Worm (Caenorhabditis elegans) whole organism, L4 larva: Measurements from ENCODE around the gene Y75D11A.3.

Source experiments
- F44E2.7 ChIP-seq: fragments of 200-800 bp; sonication (Bioruptor generic); IDR thresholded peaks from 2 replicates; pipeline ENCODE4 v2.1.2; 2022; ENCODE audit warnings: missing genetic modification characterization, missing compliant biosample characterization
- arid-1 ChIP-seq: fragments of 200-800 bp; sonication (Bioruptor generic); conservative IDR thresholded peaks from 2 replicates; pipeline ENCODE4 v1.3.6; 2022; ENCODE audit warnings: missing genetic modification reagents, missing genetic modification characterization, missing compliant biosample characterization
- dve-1 ChIP-seq: sonication (generic microtip); optimal IDR thresholded peaks from 2 replicates; lab custom pipeline; 2017; ENCODE audit warnings: antibody characterized with exemption, mild to moderate bottlenecking, missing genetic modification characterization, missing compliant biosample characterization; ENCODE audit not compliant: insufficient read depth
- egl-27 ChIP-seq: sonication (generic microtip); optimal IDR thresholded peaks from 3 replicates; lab custom pipeline; 2017; ENCODE audit warnings: missing biosample characterization, missing genetic modification reagents, missing genetic modification characterization
- mep-1 ChIP-seq: fragments of 150-350 bp; sonication (generic microtip); optimal IDR thresholded peaks from 3 replicates; lab custom pipeline; 2014; ENCODE audit warnings: missing biosample characterization, missing genetic modification characterization
- snpc-1.2 ChIP-seq: fragments of 200-800 bp; sonication (Bioruptor generic); IDR thresholded peaks from 2 replicates; pipeline ENCODE4 v1.3.6; 2022; ENCODE audit warnings: missing genetic modification reagents, missing genetic modification characterization, missing compliant biosample characterization
- unc-62 ChIP-seq, 3 experiments: fragments of 150-350 bp in 1 of 3; sonication (generic microtip); optimal IDR thresholded peaks in 2 of 3; peaks in 1 of 3; 1 replicate in 1 of 3; 2 replicates in 2 of 3; lab custom pipeline; 2014 to 2017; ENCODE audit warnings: missing biosample characterization in 3 of 3, missing genetic modification characterization in 3 of 3, missing genetic modification reagents in 3 of 3, missing genotype in 1 of 3
- zag-1 ChIP-seq: fragments of 150-350 bp; optimal IDR thresholded peaks from 2 replicates; lab custom pipeline; 2014; ENCODE audit warnings: missing biosample characterization, missing genetic modification characterization

- no peak for TF ChIP-seq unc-62 (GFP tag; optimal IDR thresholded peaks at IDR 0.05 in 1 of 2; lab: Kevin White, UChicago)
- no peak for TF ChIP-seq unc-62 (tag; optimal IDR thresholded peaks at IDR 0.05; lab: Kevin White, UChicago)
- TF ChIP-seq F44E2.7 (GFP tag; lab: Robert Waterston, UW) = no peak
- no peak for TF ChIP-seq egl-27 (tag; lab: Kevin White, UChicago)
- TF ChIP-seq mep-1 (tag; lab: Kevin White, UChicago) = no peak
- TF ChIP-seq snpc-1.2 = no peak
- TF ChIP-seq zag-1 (tag; lab: Kevin White, UChicago) = no peak
- TF ChIP-seq dve-1 (tag; lab: Kevin White, UChicago) = no peak
- no peak for TF ChIP-seq arid-1 (GFP tag; lab: Robert Waterston, UW)
Observed at ce11 chrX:1703049-1703448, 43.0 kb downstream of the Y75D11A.3 start.
